Fruit fly (Drosophila melanogaster) whole organism, embryonic: Measurements from ENCODE around the gene CG31741.

Experiments used
- BEAF-32 ChIP-seq: fragments of 200-800 bp; sonication (Bioruptor generic); optimal IDR thresholded peaks from 3 replicates; lab custom pipeline; 2017; ENCODE audit warnings: missing biosample characterization, missing genetic modification characterization, mild to moderate bottlenecking, moderate library complexity, missing genetic modification reagents
- Blimp-1 ChIP-seq: fragments of 200-800 bp; sonication (Bioruptor generic); optimal IDR thresholded peaks from 3 replicates; lab custom pipeline; 2018; ENCODE audit warnings: missing biosample characterization, missing genetic modification characterization, mild to moderate bottlenecking, moderate library complexity, missing genetic modification reagents
- Bteb2 ChIP-seq: fragments of 200-800 bp; sonication (Bioruptor generic); optimal IDR thresholded peaks from 2 replicates; lab custom pipeline; 2016; ENCODE audit warnings: missing biosample characterization, missing genetic modification characterization
- CG15696 ChIP-seq: fragments of 200-800 bp; sonication (Bioruptor generic); optimal IDR thresholded peaks from 2 replicates; lab custom pipeline; 2019; ENCODE audit warnings: missing biosample characterization, mild to moderate bottlenecking, missing genetic modification characterization, moderate library complexity
- CG17385 ChIP-seq: fragments of 200-800 bp; sonication (Bioruptor generic); optimal IDR thresholded peaks from 3 replicates; lab custom pipeline; 2018; ENCODE audit warnings: missing biosample characterization, mild to moderate bottlenecking, missing genetic modification characterization
- CG2129 ChIP-seq: fragments of 200-800 bp; sonication (Bioruptor generic); IDR thresholded peaks from 2 replicates; pipeline ENCODE4 v1.3.6; 2022; ENCODE audit warnings: missing biosample characterization, missing genetic modification characterization; ENCODE audit not compliant: partially characterized antibody
- CG2678 ChIP-seq: fragments of 200-800 bp; sonication (Bioruptor generic); optimal IDR thresholded peaks from 3 replicates; lab custom pipeline; 2019; ENCODE audit warnings: missing biosample characterization, mild to moderate bottlenecking, missing genetic modification characterization, moderate library complexity
- CG3838 ChIP-seq: fragments of 200-800 bp; sonication (Bioruptor generic); optimal IDR thresholded peaks from 3 replicates; lab custom pipeline; 2016; ENCODE audit warnings: missing biosample characterization, missing genetic modification characterization
- CG6854 ChIP-seq: fragments of 200-800 bp; sonication (Bioruptor generic); optimal IDR thresholded peaks from 3 replicates; lab custom pipeline; 2017; ENCODE audit warnings: missing biosample characterization, mild to moderate bottlenecking, missing genetic modification characterization
- CG7271 ChIP-seq: fragments of 200-800 bp; sonication (Bioruptor generic); optimal IDR thresholded peaks from 2 replicates; lab custom pipeline; 2018; ENCODE audit warnings: missing biosample characterization, mild to moderate bottlenecking, missing genetic modification characterization, moderate library complexity
- CG7372 ChIP-seq: fragments of 200-800 bp; sonication (Bioruptor generic); IDR thresholded peaks from 2 replicates; pipeline ENCODE4 v1.3.6; 2022; ENCODE audit warnings: missing biosample characterization, missing genetic modification characterization
- CG7745 ChIP-seq: fragments of 200-800 bp; sonication (Bioruptor generic); optimal IDR thresholded peaks from 2 replicates; lab custom pipeline; 2018; ENCODE audit warnings: missing biosample characterization, mild to moderate bottlenecking, missing genetic modification characterization, moderate library complexity
- CG7839 ChIP-seq: fragments of 200-800 bp; sonication (Bioruptor generic); optimal IDR thresholded peaks from 3 replicates; lab custom pipeline; 2018; ENCODE audit warnings: missing biosample characterization, mild to moderate bottlenecking, missing genetic modification characterization, moderate library complexity
- CG9437 ChIP-seq: fragments of 200-800 bp; sonication (Bioruptor generic); optimal IDR thresholded peaks from 2 replicates; lab custom pipeline; 2018; ENCODE audit warnings: missing biosample characterization, mild to moderate bottlenecking, missing genetic modification characterization
- CG9817 ChIP-seq: fragments of 200-800 bp; sonication (Bioruptor generic); optimal IDR thresholded peaks from 2 replicates; lab custom pipeline; 2018; ENCODE audit warnings: missing biosample characterization, mild to moderate bottlenecking, missing genetic modification characterization, moderate library complexity
- Dad ChIP-seq: fragments of 200-800 bp; sonication (Bioruptor generic); optimal IDR thresholded peaks from 3 replicates; lab custom pipeline; 2016; ENCODE audit warnings: missing biosample characterization, missing genetic modification characterization
- Dfd ChIP-seq, 2 experiments: fragments of >200 bp; optimal IDR thresholded peaks; 2 replicates each; lab custom pipeline; 2017; ENCODE audit warnings: missing biosample characterization in 2 of 2, missing genetic modification characterization in 2 of 2
- Doc3 ChIP-seq: fragments of 200-800 bp; sonication (Bioruptor generic); IDR thresholded peaks from 3 replicates; pipeline ENCODE4 v1.3.6; 2022; ENCODE audit warnings: missing biosample characterization, missing genetic modification characterization; ENCODE audit not compliant: partially characterized antibody
- Ets65A ChIP-seq: fragments of 200-800 bp; sonication (Bioruptor generic); peaks from one replicate; lab custom pipeline; 2016; ENCODE audit warnings: missing biosample characterization, missing genetic modification characterization
- HLHmδ ChIP-seq: fragments of 200-800 bp; sonication (Bioruptor generic); optimal IDR thresholded peaks from 2 replicates; lab custom pipeline; 2018; ENCODE audit warnings: missing biosample characterization, mild to moderate bottlenecking, missing genetic modification characterization, moderate library complexity
- Hand ChIP-seq: fragments of 200-800 bp; sonication (Bioruptor generic); optimal IDR thresholded peaks from 2 replicates; lab custom pipeline; 2017; ENCODE audit warnings: mild to moderate bottlenecking, missing biosample characterization, missing genetic modification reagents, missing genetic modification characterization
- Hmr ChIP-seq: fragments of 200-800 bp; sonication (Bioruptor generic); optimal IDR thresholded peaks from 3 replicates; lab custom pipeline; 2017; ENCODE audit warnings: mild to moderate bottlenecking, missing biosample characterization, missing genetic modification reagents, missing genetic modification characterization
- Max ChIP-seq: fragments of 200-800 bp; sonication (Bioruptor generic); optimal IDR thresholded peaks from 2 replicates; lab custom pipeline; 2016; ENCODE audit warnings: missing biosample characterization, mild to moderate bottlenecking, missing genetic modification characterization
- Rx ChIP-seq: fragments of 200-800 bp; sonication (Bioruptor generic); IDR thresholded peaks from 2 replicates; pipeline ENCODE4 v1.3.6; 2022; ENCODE audit warnings: missing biosample characterization, missing genetic modification characterization
- Sry-β ChIP-seq: fragments of 200-800 bp; sonication (Bioruptor generic); optimal IDR thresholded peaks from 2 replicates; lab custom pipeline; 2018; ENCODE audit warnings: missing biosample characterization, mild to moderate bottlenecking, missing genetic modification characterization, moderate library complexity
- bab2 ChIP-seq: fragments of 200-800 bp; sonication (Bioruptor generic); optimal IDR thresholded peaks from 2 replicates; lab custom pipeline; 2016; ENCODE audit warnings: missing biosample characterization, missing genetic modification characterization
- cad ChIP-seq: fragments of >200 bp; optimal IDR thresholded peaks from 2 replicates; lab custom pipeline; 2017; ENCODE audit warnings: missing biosample characterization, missing genetic modification characterization
- cato ChIP-seq: fragments of 200-800 bp; sonication (Bioruptor generic); optimal IDR thresholded peaks from 2 replicates; lab custom pipeline; 2016; ENCODE audit warnings: missing biosample characterization, missing genetic modification characterization, borderline replicate concordance
- chinmo ChIP-seq: fragments of 200-800 bp; sonication (Bioruptor generic); IDR thresholded peaks from 4 replicates; pipeline ENCODE4 v1.3.6; 2022; ENCODE audit warnings: missing biosample characterization, missing genetic modification characterization; ENCODE audit not compliant: partially characterized antibody
- crp ChIP-seq, 2 experiments: fragments of 200-800 bp; sonication (Bioruptor generic); optimal IDR thresholded peaks; 2 replicates in 1 of 2; 3 replicates in 1 of 2; lab custom pipeline; 2017; ENCODE audit warnings: missing biosample characterization in 2 of 2, missing genetic modification characterization in 2 of 2, mild to moderate bottlenecking in 1 of 2, moderate library complexity in 1 of 2
- dpn ChIP-seq, 2 experiments: fragments of 200-800 bp; sonication (Bioruptor generic); optimal IDR thresholded peaks; 3 replicates each; lab custom pipeline; 2016; ENCODE audit warnings: missing biosample characterization in 2 of 2, missing genetic modification characterization in 2 of 2
- ham ChIP-seq: fragments of 200-800 bp; sonication (Bioruptor generic); IDR thresholded peaks from 2 replicates; pipeline ENCODE4 v1.3.6; 2022; ENCODE audit warnings: missing biosample characterization, missing genetic modification characterization
- her ChIP-seq: fragments of 200-800 bp; sonication (Bioruptor generic); optimal IDR thresholded peaks from 2 replicates; lab custom pipeline; 2016; ENCODE audit warnings: missing biosample characterization, missing genetic modification characterization
- jigr1 ChIP-seq: fragments of 200-800 bp; sonication (Bioruptor generic); IDR thresholded peaks from 3 replicates; pipeline ENCODE4 v1.3.6; 2022; ENCODE audit warnings: missing biosample characterization, missing genetic modification characterization
- lab ChIP-seq: fragments of 200-800 bp; sonication (Bioruptor generic); optimal IDR thresholded peaks from 3 replicates; lab custom pipeline; 2017; ENCODE audit warnings: missing biosample characterization, missing genetic modification characterization, mild to moderate bottlenecking, moderate library complexity, missing genetic modification reagents
- maf-S ChIP-seq: fragments of 200-800 bp; sonication (Bioruptor generic); optimal IDR thresholded peaks from 2 replicates; lab custom pipeline; 2016; ENCODE audit warnings: missing biosample characterization, missing genetic modification characterization
- nau ChIP-seq: fragments of 200-800 bp; sonication (Bioruptor generic); optimal IDR thresholded peaks from 3 replicates; lab custom pipeline; 2017; ENCODE audit warnings: missing biosample characterization, mild to moderate bottlenecking, missing genetic modification characterization, missing genetic modification reagents
- pfk ChIP-seq: fragments of 200-800 bp; sonication (Bioruptor generic); optimal IDR thresholded peaks from 2 replicates; lab custom pipeline; 2018; ENCODE audit warnings: missing biosample characterization, mild to moderate bottlenecking, missing genetic modification characterization, moderate library complexity
- phol ChIP-seq: fragments of 200-800 bp; sonication (Bioruptor generic); optimal IDR thresholded peaks from 3 replicates; lab custom pipeline; 2018; ENCODE audit warnings: missing biosample characterization, mild to moderate bottlenecking, missing genetic modification characterization, moderate library complexity
- pnt ChIP-seq: fragments of 200-800 bp; sonication (Bioruptor generic); optimal IDR thresholded peaks from 3 replicates; lab custom pipeline; 2016; ENCODE audit warnings: missing biosample characterization, missing genetic modification characterization
- rib ChIP-seq: fragments of 200-800 bp; sonication (Bioruptor generic); IDR thresholded peaks from 2 replicates; pipeline ENCODE4 v1.3.6; 2022; ENCODE audit warnings: missing biosample characterization, missing genetic modification characterization
- sim ChIP-seq: fragments of 200-800 bp; sonication (Bioruptor generic); IDR thresholded peaks from 2 replicates; pipeline ENCODE4 v1.3.6; 2022; ENCODE audit warnings: missing biosample characterization, missing genetic modification characterization
- slou ChIP-seq: fragments of 200-800 bp; sonication (Bioruptor generic); optimal IDR thresholded peaks from 3 replicates; lab custom pipeline; 2016; ENCODE audit warnings: missing biosample characterization, missing genetic modification characterization
- sob ChIP-seq: fragments of 200-800 bp; sonication (Bioruptor generic); IDR thresholded peaks from 2 replicates; pipeline ENCODE4 v1.3.6; 2022; ENCODE audit warnings: missing biosample characterization, missing genetic modification characterization
- tin ChIP-seq: fragments of 200-800 bp; sonication (Bioruptor generic); optimal IDR thresholded peaks from 3 replicates; lab custom pipeline; 2016; ENCODE audit warnings: missing biosample characterization, missing genetic modification characterization
- vnd ChIP-seq: fragments of 200-800 bp; sonication (Bioruptor generic); IDR thresholded peaks from 3 replicates; pipeline ENCODE4 v1.3.6; 2022; ENCODE audit warnings: missing biosample characterization, missing genetic modification characterization; ENCODE audit not compliant: partially characterized antibody
- vvl ChIP-seq: fragments of 200-800 bp; sonication (Bioruptor generic); IDR thresholded peaks from 2 replicates; pipeline ENCODE4 v1.3.6; 2022; ENCODE audit warnings: missing biosample characterization, missing genetic modification characterization
- yki ChIP-seq: fragments of >200 bp; optimal IDR thresholded peaks from 3 replicates; lab custom pipeline; 2018

Gene CG31741

DNA sequence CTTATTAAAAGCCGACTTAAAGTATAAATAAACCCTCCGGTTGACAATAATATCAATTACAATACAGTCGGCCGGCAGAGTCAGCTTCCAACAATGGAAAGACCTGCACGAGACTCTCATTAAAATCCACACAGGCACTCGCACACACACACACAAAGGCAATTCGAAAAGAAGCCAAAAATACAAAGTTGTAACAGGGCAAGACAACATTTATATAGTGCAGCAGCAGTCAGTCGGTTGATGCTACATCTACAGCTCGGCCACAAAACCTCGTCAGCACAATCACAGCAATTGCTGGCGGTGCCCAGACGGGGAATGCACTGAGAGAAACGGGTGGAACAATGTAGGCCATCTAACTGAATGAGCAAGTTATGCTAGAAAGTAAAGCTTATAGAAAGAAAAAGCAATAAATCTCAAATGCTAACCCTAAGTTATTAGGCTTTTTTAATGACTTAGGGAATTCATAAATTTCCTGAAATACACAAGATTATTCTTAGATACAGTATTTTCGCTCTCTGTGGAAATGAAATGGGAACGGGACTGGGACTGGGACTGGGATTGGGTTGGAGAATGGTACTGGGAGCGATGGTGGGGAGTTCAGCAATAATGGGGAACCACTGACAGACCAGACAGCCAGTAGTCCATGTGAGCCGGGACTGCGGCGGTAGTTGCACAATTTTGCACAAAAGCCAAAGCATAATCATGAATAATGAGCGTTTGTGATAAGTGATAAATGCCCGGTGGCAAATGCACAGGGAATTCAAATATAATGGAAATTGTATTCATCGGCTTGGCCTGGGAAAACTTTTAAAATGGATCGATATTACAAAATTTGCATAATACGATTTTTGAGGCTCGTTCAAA is 37.5 kb downstream of the CG31741 start (continued):
- TF ChIP-seq CG17385 (no peak), her (GFP tag; lab: Kevin White, UChicago) (peak; percentile 55), vvl (peak; percentile 61; the same call in 1 of the 2 replicates), rib (GFP tag; lab: Robert Waterston, UW) (no peak), Dad (peak; percentile 16), yki (no peak), nau (GFP tag; lab: Kevin White, UChicago) (peak; percentile 29), pfk (no peak), phol (tag; lab: Kevin White, UChicago) (no peak), CG7839 (tag; lab: Kevin White, UChicago) (peak; percentile 63), slou (GFP tag; lab: Kevin White, UChicago) (peak; percentile 22), bab2 (peak; percentile 20), Rx (GFP tag; lab: Robert Waterston, UW) (peak; percentile 5; the same call in 1 of the 2 replicates), Bteb2 (GFP tag; lab: Kevin White, UChicago) (no peak), jigr1 (no peak), tin (GFP tag; lab: Kevin White, UChicago) (peak; percentile 32), cato (GFP tag; lab: Kevin White, UChicago) (no peak), chinmo (0 out of 4 replicates have a peak, but pooled peaks have one; percentile 29), vnd (no peak), CG7745 (tag; lab: Kevin White, UChicago) (no peak), Dfd (GFP tag; optimal IDR thresholded peaks at IDR 0.05; lab: Kevin White, UChicago) (no peak), ham (GFP tag; lab: Robert Waterston, UW) (no peak), Doc3 (GFP tag; lab: Robert Waterston, UW) (no peak), sob (0 out of 2 replicates have a peak, but pooled peaks have one; percentile 37), CG6854 (GFP tag; lab: Kevin White, UChicago) (no peak), CG15696 (no peak), CG2129 (GFP tag; lab: Robert Waterston, UW) (no peak), maf-S (GFP tag; lab: Kevin White, UChicago) (no peak), CG7372 (GFP tag; lab: Robert Waterston, UW) (0 out of 2 replicates have a peak, but pooled peaks have one; percentile 10), Max (GFP tag; lab: Kevin White, UChicago) (peak; percentile 32), Hmr (peak; percentile 43), Hand (no peak), pnt (peak; percentile 59), HLHmδ (no peak), dpn (GFP tag; optimal IDR thresholded peaks at IDR 0.05; lab: Kevin White, UChicago) (peak; percentile 33 to 36), cad (GFP tag; lab: Kevin White, UChicago) (no peak), CG3838 (no peak), sim (no peak), CG9817 (tag; lab: Kevin White, UChicago) (peak; percentile 13), BEAF-32 (GFP tag; lab: Kevin White, UChicago) (no peak), Blimp-1 (GFP tag; lab: Kevin White, UChicago) (peak; percentile 58), crp (GFP tag; optimal IDR thresholded peaks at IDR 0.05; lab: Kevin White, UChicago) (no peak), CG9437 (GFP tag; lab: Kevin White, UChicago) (peak; percentile 10), lab (GFP tag; lab: Kevin White, UChicago) (peak; percentile 68), Ets65A (GFP tag; lab: Kevin White, UChicago) (peak; percentile 94), Sry-β (no peak), CG7271 (tag; lab: Kevin White, UChicago) (no peak), CG2678 (tag; lab: Kevin White, UChicago) (peak; percentile 57)
